Worm (Caenorhabditis elegans) whole organism, L2 larva: ENCODE results near the gene R151.2.

ENCODE experiments used
- ama-1 ChIP-seq: fragments of 150-350 bp; optimal IDR thresholded peaks from 2 replicates; lab custom pipeline; 2018; ENCODE audit warnings: inconsistent platforms
- blmp-1 ChIP-seq: sonication (generic microtip); optimal IDR thresholded peaks from 2 replicates; lab custom pipeline; 2017; ENCODE audit warnings: missing genetic modification characterization, mild to moderate bottlenecking, missing compliant biosample characterization, antibody characterized with exemption, moderate library complexity; ENCODE audit not compliant: insufficient read depth
- dmd-4 ChIP-seq: sonication (generic microtip); optimal IDR thresholded peaks from 2 replicates; lab custom pipeline; 2017; ENCODE audit warnings: missing biosample characterization, missing genetic modification characterization
- elt-3 ChIP-seq: sonication (generic microtip); optimal IDR thresholded peaks from 2 replicates; lab custom pipeline; 2017; ENCODE audit warnings: missing biosample characterization, missing genetic modification characterization
- lin-39 ChIP-seq: fragments of 150-350 bp; optimal IDR thresholded peaks from 2 replicates; lab custom pipeline; 2014; ENCODE audit warnings: missing biosample characterization, missing genetic modification reagents, missing genetic modification characterization
- mab-5 ChIP-seq: fragments of 150-350 bp; optimal IDR thresholded peaks from 2 replicates; lab custom pipeline; 2014; ENCODE audit warnings: missing biosample characterization, missing genetic modification characterization
- nhr-25 ChIP-seq: fragments of 150-350 bp; sonication (generic microtip); optimal IDR thresholded peaks from 3 replicates; lab custom pipeline; 2014; ENCODE audit warnings: missing biosample characterization, missing genetic modification characterization
- nhr-77 ChIP-seq: fragments of 150-350 bp; optimal IDR thresholded peaks from 2 replicates; lab custom pipeline; 2014; ENCODE audit warnings: missing biosample characterization, missing genetic modification characterization
- snpc-4 ChIP-seq: fragments of 150-350 bp; optimal IDR thresholded peaks from 2 replicates; lab custom pipeline; 2014; ENCODE audit warnings: missing biosample characterization, missing genetic modification characterization
- unc-62 ChIP-seq: fragments of 150-350 bp; optimal IDR thresholded peaks from 2 replicates; lab custom pipeline; 2014; ENCODE audit warnings: missing biosample characterization, missing genetic modification reagents, missing genetic modification characterization

- no peak for TF ChIP-seq nhr-25 (tag; lab: Kevin White, UChicago)
- TF ChIP-seq ama-1 (lab: Kevin White, UChicago), result no peak
- no peak for TF ChIP-seq nhr-77 (tag; lab: Kevin White, UChicago)
- TF ChIP-seq snpc-4, result no peak
- no peak for TF ChIP-seq mab-5 (tag; lab: Kevin White, UChicago)
- TF ChIP-seq dmd-4 (tag; lab: Kevin White, UChicago), result no peak
- TF ChIP-seq unc-62 (GFP tag; lab: Kevin White, UChicago), result no peak
- TF ChIP-seq lin-39 (tag; lab: Kevin White, UChicago), result no peak
- no peak for TF ChIP-seq blmp-1
- TF ChIP-seq elt-3 (tag; lab: Kevin White, UChicago), result no peak
Measured at ce11 chrIII:7209721-7210120, at the start of gene R151.2.
